Fruit fly (Drosophila melanogaster) whole organism, pupa: Measurements from ENCODE around the gene SelG.

ENCODE experiments used
- CG10348 ChIP-seq: fragments of 200-800 bp; sonication (Bioruptor generic); IDR thresholded peaks from 2 replicates; pipeline ENCODE4 v1.3.6; 2022; ENCODE audit warnings: missing biosample characterization, missing genetic modification characterization
- CG12605 ChIP-seq: fragments of 200-800 bp; sonication (Bioruptor generic); IDR thresholded peaks from 2 replicates; pipeline ENCODE4 v1.3.6; 2022; ENCODE audit warnings: missing biosample characterization, missing genetic modification characterization
- CG13204 ChIP-seq: fragments of 200-800 bp; sonication (Bioruptor generic); optimal IDR thresholded peaks from 2 replicates; lab custom pipeline; 2018; ENCODE audit warnings: missing biosample characterization, mild to moderate bottlenecking, missing genetic modification characterization, moderate library complexity
- CG14655 ChIP-seq: fragments of 200-800 bp; sonication (Bioruptor generic); optimal IDR thresholded peaks from 3 replicates; lab custom pipeline; 2017; ENCODE audit warnings: mild to moderate bottlenecking, missing biosample characterization, missing genetic modification reagents, missing genetic modification characterization
- CG15710 ChIP-seq: fragments of 200-800 bp; sonication (Bioruptor generic); optimal IDR thresholded peaks from 2 replicates; lab custom pipeline; 2018; ENCODE audit warnings: missing biosample characterization, mild to moderate bottlenecking, missing genetic modification characterization, moderate library complexity
- CG17806 ChIP-seq: fragments of 200-800 bp; sonication (Bioruptor generic); optimal IDR thresholded peaks from 2 replicates; lab custom pipeline; 2018; ENCODE audit warnings: missing biosample characterization, mild to moderate bottlenecking, missing genetic modification characterization, moderate library complexity
- CG32121 ChIP-seq: fragments of 200-800 bp; sonication (Bioruptor generic); IDR thresholded peaks from 2 replicates; pipeline ENCODE4 v1.3.6; 2022; ENCODE audit warnings: missing biosample characterization, missing genetic modification characterization
- CG34367 ChIP-seq: fragments of 200-800 bp; sonication (Bioruptor generic); optimal IDR thresholded peaks from 2 replicates; lab custom pipeline; 2018; ENCODE audit warnings: missing biosample characterization, mild to moderate bottlenecking, missing genetic modification characterization
- CG4496 ChIP-seq: fragments of 200-800 bp; sonication (Bioruptor generic); IDR thresholded peaks from 3 replicates; pipeline ENCODE4 v1.3.6; 2022; ENCODE audit warnings: missing biosample characterization, missing genetic modification characterization
- CG8159 ChIP-seq: fragments of 200-800 bp; sonication (Bioruptor generic); optimal IDR thresholded peaks from 3 replicates; lab custom pipeline; 2018; ENCODE audit warnings: missing biosample characterization, mild to moderate bottlenecking, missing genetic modification characterization, moderate library complexity
- CG8301 ChIP-seq: fragments of 200-800 bp; sonication (Bioruptor generic); optimal IDR thresholded peaks from 2 replicates; lab custom pipeline; 2018; ENCODE audit warnings: missing biosample characterization, mild to moderate bottlenecking, missing genetic modification characterization
- CG9948 ChIP-seq: fragments of 200-800 bp; sonication (Bioruptor generic); optimal IDR thresholded peaks from 2 replicates; lab custom pipeline; 2018; ENCODE audit warnings: missing biosample characterization, mild to moderate bottlenecking, missing genetic modification characterization, moderate library complexity
- D1 ChIP-seq: fragments of 200-800 bp; sonication (Bioruptor generic); optimal IDR thresholded peaks from 2 replicates; lab custom pipeline; 2018; ENCODE audit warnings: missing biosample characterization, mild to moderate bottlenecking, missing genetic modification characterization, moderate library complexity
- EcR ChIP-seq: fragments of 200-800 bp; sonication (Bioruptor generic); optimal IDR thresholded peaks from 3 replicates; lab custom pipeline; 2019; ENCODE audit warnings: missing biosample characterization, missing genetic modification characterization, mild to moderate bottlenecking, moderate library complexity, missing genetic modification reagents
- Ets98B ChIP-seq: fragments of 200-800 bp; sonication (Bioruptor generic); IDR thresholded peaks from 2 replicates; pipeline ENCODE4 v1.3.6; 2022; ENCODE audit warnings: missing biosample characterization, missing genetic modification characterization
- Pif1A ChIP-seq: fragments of 200-800 bp; sonication (Bioruptor generic); optimal IDR thresholded peaks from 3 replicates; lab custom pipeline; 2016; ENCODE audit warnings: missing biosample characterization, missing genetic modification characterization
- Pif1B ChIP-seq: fragments of 200-800 bp; sonication (Bioruptor generic); optimal IDR thresholded peaks from 3 replicates; lab custom pipeline; 2016; ENCODE audit warnings: missing biosample characterization, missing genetic modification characterization
- Snoo ChIP-seq: fragments of 200-800 bp; sonication (Bioruptor generic); optimal IDR thresholded peaks from 3 replicates; lab custom pipeline; 2017; ENCODE audit warnings: missing biosample characterization, mild to moderate bottlenecking, missing genetic modification characterization, inconsistent platforms
- fd96Ca ChIP-seq: fragments of 200-800 bp; sonication (Bioruptor generic); IDR thresholded peaks from 3 replicates; pipeline ENCODE4 v1.3.6; 2022; ENCODE audit warnings: missing biosample characterization, missing genetic modification characterization
- gl ChIP-seq: fragments of 200-800 bp; sonication (Bioruptor generic); optimal IDR thresholded peaks from 2 replicates; lab custom pipeline; 2018; ENCODE audit warnings: missing biosample characterization, mild to moderate bottlenecking, missing genetic modification characterization
- rn ChIP-seq: fragments of 200-800 bp; sonication (Bioruptor generic); IDR thresholded peaks from 2 replicates; pipeline ENCODE4 v1.3.6; 2022; ENCODE audit warnings: missing biosample characterization, missing genetic modification characterization

Gene SelG

dm6 chrX:11894198-11894597 lies 7.1 kb downstream of the SelG start:
- no peak for TF ChIP-seq Ets98B (GFP tag; lab: Robert Waterston, UW)
- TF ChIP-seq CG12605 (GFP tag; lab: Robert Waterston, UW), result no peak
- TF ChIP-seq EcR (GFP tag; lab: Kevin White, UChicago), result no peak
- TF ChIP-seq CG32121 (GFP tag; lab: Robert Waterston, UW), result no peak
- no peak for TF ChIP-seq rn (GFP tag; lab: Robert Waterston, UW)
- TF ChIP-seq CG9948, result no peak
- TF ChIP-seq gl (tag; lab: Kevin White, UChicago), result no peak
- no peak for TF ChIP-seq Pif1B
- no peak for TF ChIP-seq Snoo
- TF ChIP-seq Pif1A (GFP tag; lab: Kevin White, UChicago), result no peak
- no peak for TF ChIP-seq CG14655 (GFP tag; lab: Kevin White, UChicago)
- TF ChIP-seq D1 (tag; lab: Kevin White, UChicago), result no peak

- no peak for TF ChIP-seq EcR (GFP tag; lab: Kevin White, UChicago)
- no peak for TF ChIP-seq fd96Ca (GFP tag; lab: Robert Waterston, UW)
- TF ChIP-seq CG34367 (tag; lab: Kevin White, UChicago), result no peak
Measured at dm6 chrX:11895141-11895540, 8.1 kb downstream of the SelG start.

dm6 chrX:11905144-11905543 lies 18.1 kb downstream of the SelG start, which contains the start of gene Upf1:
Gene Upf1 (minus strand): TSS chrX:11905371.
- no peak for TF ChIP-seq CG14655 (GFP tag; lab: Kevin White, UChicago)
- TF ChIP-seq Snoo, result no peak
- TF ChIP-seq CG10348, result no peak
- TF ChIP-seq gl (tag; lab: Kevin White, UChicago), result no peak
- TF ChIP-seq EcR (GFP tag; lab: Kevin White, UChicago), result no peak
- TF ChIP-seq CG34367 (tag; lab: Kevin White, UChicago), result no peak
- TF ChIP-seq CG4496 (GFP tag; lab: Robert Waterston, UW), result no peak
- TF ChIP-seq CG13204 (GFP tag; lab: Kevin White, UChicago), result no peak
- no peak for TF ChIP-seq Ets98B (GFP tag; lab: Robert Waterston, UW)
- TF ChIP-seq CG15710 (tag; lab: Kevin White, UChicago), result no peak
- TF ChIP-seq fd96Ca (GFP tag; lab: Robert Waterston, UW), result no peak
- no peak for TF ChIP-seq D1 (tag; lab: Kevin White, UChicago)
- TF ChIP-seq CG8301 (tag; lab: Kevin White, UChicago), result no peak
- no peak for TF ChIP-seq rn (GFP tag; lab: Robert Waterston, UW)

dm6 chrX:11906818-11907281 lies 19.8 kb downstream of the SelG start, which contains the start of gene CG43156:
Gene CG43156 (minus strand): TSS chrX:11906868.
- TF ChIP-seq CG12605 (GFP tag; lab: Robert Waterston, UW) (no peak), CG4496 (GFP tag; lab: Robert Waterston, UW) (no peak)

dm6 chrX:11913581-11913980 lies 26.5 kb downstream of the SelG start:
- no peak for TF ChIP-seq CG12605 (GFP tag; lab: Robert Waterston, UW)
- TF ChIP-seq EcR (GFP tag; lab: Kevin White, UChicago), result peak; percentile 23
- TF ChIP-seq, all 21 proteins: peak for 1

- peak; percentile 92 for TF ChIP-seq CG15710 (tag; lab: Kevin White, UChicago)
- peak; percentile 87 for TF ChIP-seq CG9948
- TF ChIP-seq Ets98B (GFP tag; lab: Robert Waterston, UW), result peak; percentile 78
- peak; percentile 87 for TF ChIP-seq CG17806 (tag; lab: Kevin White, UChicago)
- TF ChIP-seq rn (GFP tag; lab: Robert Waterston, UW), result peak; percentile 67
- peak; percentile 42 for TF ChIP-seq EcR (GFP tag; lab: Kevin White, UChicago)
- TF ChIP-seq CG14655 (GFP tag; lab: Kevin White, UChicago), result peak; percentile 90
- peak; percentile 84 for TF ChIP-seq CG4496 (GFP tag; lab: Robert Waterston, UW)
- TF ChIP-seq CG34367 (tag; lab: Kevin White, UChicago), result peak; percentile 87
- TF ChIP-seq Pif1B, result peak; percentile 81
- TF ChIP-seq Snoo, result peak; percentile 86
- peak; percentile 66 for TF ChIP-seq Pif1A (GFP tag; lab: Kevin White, UChicago)
- peak; percentile 80 for TF ChIP-seq CG12605 (GFP tag; lab: Robert Waterston, UW)
- TF ChIP-seq CG13204 (GFP tag; lab: Kevin White, UChicago), result peak; percentile 80
- peak; percentile 45; the same call in 1 of the 2 replicates for TF ChIP-seq CG10348
- TF ChIP-seq fd96Ca (GFP tag; lab: Robert Waterston, UW), result peak; percentile 58; the same call in 2 of the 3 replicates
- peak; percentile 90 for TF ChIP-seq CG32121 (GFP tag; lab: Robert Waterston, UW)
- TF ChIP-seq CG8301 (tag; lab: Kevin White, UChicago), result peak; percentile 90
- peak; percentile 79 for TF ChIP-seq D1 (tag; lab: Kevin White, UChicago)
- TF ChIP-seq gl (tag; lab: Kevin White, UChicago), result peak; percentile 65
- TF ChIP-seq CG8159, result peak; percentile 93
- TF ChIP-seq, all 21 proteins: peak for 21
Measured at dm6 chrX:11915154-11915593, 28.1 kb downstream of the SelG start.
